Worm (Caenorhabditis elegans) whole organism, young adult: ENCODE measurements around the gene math-38.

Experiments
- F33H1.4 ChIP-seq: fragments of 200-800 bp; sonication (Bioruptor generic); IDR thresholded peaks from 2 replicates; pipeline ENCODE4 v1.3.6; 2022; ENCODE audit warnings: missing genetic modification reagents, missing genetic modification characterization, missing compliant biosample characterization
- hrde-1 ChIP-seq: sonication (generic microtip); optimal IDR thresholded peaks from 2 replicates; lab custom pipeline; 2016; ENCODE audit warnings: missing genetic modification characterization, mild to moderate bottlenecking, missing compliant biosample characterization, moderate library complexity, missing genotype, missing genetic modification reagents, borderline replicate concordance
- mxl-1 ChIP-seq: sonication (generic microtip); optimal IDR thresholded peaks from 2 replicates; lab custom pipeline; 2016; ENCODE audit warnings: missing genetic modification characterization, missing compliant biosample characterization
- snpc-1.3 ChIP-seq: sonication (generic microtip); optimal IDR thresholded peaks from 2 replicates; lab custom pipeline; 2017; ENCODE audit warnings: missing genetic modification characterization, mild to moderate bottlenecking, missing compliant biosample characterization, antibody characterized with exemption, moderate library complexity, missing genotype, missing genetic modification reagents; ENCODE audit not compliant: insufficient read depth

DNA sequence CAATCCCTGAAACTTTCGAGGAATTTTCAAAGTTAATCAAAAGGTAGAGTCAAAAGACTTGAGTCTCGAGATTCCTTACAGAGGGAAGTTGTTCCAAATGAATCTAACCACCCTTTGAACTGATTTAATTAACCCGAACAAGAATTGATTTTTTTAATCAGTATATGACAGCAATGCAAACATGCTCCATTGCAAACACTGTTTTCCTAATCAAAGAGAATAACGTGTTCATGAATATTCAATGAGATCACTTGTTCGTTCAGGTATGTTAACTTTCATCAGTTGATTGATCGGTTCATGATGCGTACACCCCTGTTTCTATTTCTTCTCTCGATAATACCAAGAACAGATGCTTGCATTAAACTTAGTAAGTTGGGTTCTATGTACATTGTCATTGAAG, 45.9 kb upstream of the math-38 start, which contains the start of gene C08E3.14:
- TF ChIP-seq mxl-1 (tag; lab: Kevin White, UChicago) (no peak), hrde-1 (tag; lab: Kevin White, UChicago) (no peak), F33H1.4 (GFP tag; lab: Robert Waterston, UW) (no peak), snpc-1.3 (tag; lab: Kevin White, UChicago) (no peak)
